Worm (Caenorhabditis elegans) whole organism, dauer: ENCODE data around the gene C02B10.6.

ENCODE experiments used
- unc-62 ChIP-seq: sonication (generic microtip); optimal IDR thresholded peaks from 2 replicates; lab custom pipeline; 2017; ENCODE audit warnings: missing biosample characterization, missing genetic modification reagents, missing genetic modification characterization

Gene C02B10.6

ce11 chrIV:5103229-5103894 lies 32.7 kb downstream of the C02B10.6 start, which contains the start of gene C02B10.3:
C02B10.3 (minus strand) TSS chrIV:5103279.
- TF ChIP-seq unc-62, result no peak

- TF ChIP-seq unc-62, result no peak
Measured at ce11 chrIV:5108971-5109370, 38.3 kb downstream of the C02B10.6 start.

ce11 chrIV:5109943-5110342 lies 39.2 kb downstream of the C02B10.6 start:
- TF ChIP-seq unc-62, result no peak

ce11 chrIV:5110391-5110930 lies 39.8 kb downstream of the C02B10.6 start:
- TF ChIP-seq unc-62, result no peak

ce11 chrIV:5111533-5111932 lies 40.8 kb downstream of the C02B10.6 start, which contains the start of gene AC7.3:
AC7.3 (plus strand) TSS chrIV:5111833.
- TF ChIP-seq unc-62, result no peak
